Worm (Caenorhabditis elegans) whole organism, early embryonic: Measurements from ENCODE around the gene snfc-5.

Source experiments
- B0310.2 ChIP-seq: sonication (generic microtip); optimal IDR thresholded peaks from 2 replicates; lab custom pipeline; 2016; ENCODE audit warnings: mild to moderate bottlenecking, missing genetic modification characterization, missing compliant biosample characterization
- aly-1 ChIP-seq: sonication (generic microtip); optimal IDR thresholded peaks from 2 replicates; lab custom pipeline; 2016; ENCODE audit warnings: missing genetic modification characterization, missing compliant biosample characterization
- ama-1 ChIP-seq: fragments of 150-350 bp; optimal IDR thresholded peaks from 2 replicates; lab custom pipeline; 2014
- ceh-13 ChIP-seq: fragments of 200-800 bp; sonication (Bioruptor generic); optimal IDR thresholded peaks from 2 replicates; lab custom pipeline; 2018; ENCODE audit warnings: mild to moderate bottlenecking, missing genetic modification characterization, missing compliant biosample characterization
- ceh-36 ChIP-seq: sonication (generic microtip); optimal IDR thresholded peaks from 2 replicates; lab custom pipeline; 2016; ENCODE audit warnings: missing genetic modification characterization, inconsistent platforms, missing compliant biosample characterization
- hmbx-1 ChIP-seq: sonication (generic microtip); optimal IDR thresholded peaks from 2 replicates; lab custom pipeline; 2016; ENCODE audit warnings: mild to moderate bottlenecking, missing genetic modification characterization, missing compliant biosample characterization
- hmg-4 ChIP-seq: fragments of 200-800 bp; sonication (Bioruptor generic); optimal IDR thresholded peaks from 2 replicates; lab custom pipeline; 2018; ENCODE audit warnings: mild to moderate bottlenecking, missing genetic modification characterization, missing compliant biosample characterization
- hnd-1 ChIP-seq: sonication (generic microtip); optimal IDR thresholded peaks from 2 replicates; lab custom pipeline; 2016; ENCODE audit warnings: missing genetic modification characterization, missing compliant biosample characterization
- pes-1 ChIP-seq: fragments of 200-800 bp; sonication (Bioruptor generic); IDR thresholded peaks from 2 replicates; pipeline ENCODE4 v1.3.6; 2022; ENCODE audit warnings: missing genetic modification reagents, missing genetic modification characterization, missing compliant biosample characterization
- tbx-11 ChIP-seq: fragments of 200-800 bp; sonication (Bioruptor generic); IDR thresholded peaks from 2 replicates; pipeline ENCODE4 v1.3.6; 2022; ENCODE audit warnings: missing genetic modification characterization, missing compliant biosample characterization
- tra-4 ChIP-seq: sonication (generic microtip); optimal IDR thresholded peaks from 2 replicates; lab custom pipeline; 2017; ENCODE audit warnings: missing genetic modification characterization, missing compliant biosample characterization

ce11 chrIII:4364974-4365373 is 39.6 kb upstream of the snfc-5 start, which contains the start of gene ckb-1:
- TF ChIP-seq hmbx-1 (tag; lab: Kevin White, UChicago) = no peak
- TF ChIP-seq hmg-4 (GFP tag; lab: Kevin White, UChicago) = no peak
- TF ChIP-seq B0310.2 (tag; lab: Kevin White, UChicago) = no peak
- TF ChIP-seq ama-1 (lab: Kevin White, UChicago) = no peak
- TF ChIP-seq tbx-11 = no peak
- no peak for TF ChIP-seq hnd-1 (tag; lab: Kevin White, UChicago)
- no peak for TF ChIP-seq tra-4 (tag; lab: Kevin White, UChicago)
- TF ChIP-seq ceh-13 (GFP tag; lab: Kevin White, UChicago) = no peak
- TF ChIP-seq aly-1 (tag; lab: Kevin White, UChicago) = no peak
- TF ChIP-seq pes-1 = no peak
- no peak for TF ChIP-seq ceh-36
